Worm (Caenorhabditis elegans) whole organism, late embryonic: ENCODE data around the gene srj-15.
A peak's percentile ranks its signal among the peaks of the same experiment; 100 is the strongest.

Experiments used
- C38D4.7 ChIP-seq: fragments of 200-800 bp; sonication (Bioruptor generic); optimal IDR thresholded peaks from 2 replicates; lab custom pipeline; 2018; ENCODE audit warnings: mild to moderate bottlenecking, missing genetic modification characterization, moderate library complexity, missing compliant biosample characterization
- F13H6.1 ChIP-seq: sonication (generic microtip); optimal IDR thresholded peaks from 2 replicates; lab custom pipeline; 2016; ENCODE audit warnings: missing genetic modification characterization, missing compliant biosample characterization
- K02D7.2 ChIP-seq: sonication (generic microtip); optimal IDR thresholded peaks from 2 replicates; lab custom pipeline; 2017; ENCODE audit warnings: mild to moderate bottlenecking, missing genetic modification characterization, missing compliant biosample characterization
- K09A11.1 ChIP-seq: sonication (generic microtip); optimal IDR thresholded peaks from 2 replicates; lab custom pipeline; 2017; ENCODE audit warnings: antibody characterized with exemption, mild to moderate bottlenecking, missing genetic modification characterization, missing compliant biosample characterization; ENCODE audit not compliant: insufficient read depth
- Y22D7AL.16 ChIP-seq: sonication (generic microtip); optimal IDR thresholded peaks from 2 replicates; lab custom pipeline; 2016; ENCODE audit warnings: missing genetic modification characterization, missing compliant biosample characterization
- ahr-1 ChIP-seq: sonication (generic microtip); optimal IDR thresholded peaks from 2 replicates; lab custom pipeline; 2016; ENCODE audit warnings: missing genetic modification characterization, missing compliant biosample characterization
- ama-1 ChIP-seq: fragments of 150-350 bp; optimal IDR thresholded peaks from 2 replicates; lab custom pipeline; 2014
- ceh-14 ChIP-seq: sonication (generic microtip); optimal IDR thresholded peaks from 2 replicates; lab custom pipeline; 2016; ENCODE audit warnings: missing genotype, missing genetic modification characterization, missing compliant biosample characterization
- ceh-18 ChIP-seq: sonication (generic microtip); optimal IDR thresholded peaks from 2 replicates; lab custom pipeline; 2016; ENCODE audit warnings: missing genetic modification characterization, missing compliant biosample characterization
- ceh-30 ChIP-seq: fragments of 150-350 bp; optimal IDR thresholded peaks from 2 replicates; lab custom pipeline; 2014; ENCODE audit warnings: missing biosample characterization, missing genetic modification characterization
- ceh-31 ChIP-seq: sonication (generic microtip); optimal IDR thresholded peaks from 2 replicates; lab custom pipeline; 2016; ENCODE audit warnings: missing genetic modification characterization, missing compliant biosample characterization
- ceh-6 ChIP-seq: fragments of 200-800 bp; sonication (Bioruptor generic); optimal IDR thresholded peaks from 2 replicates; lab custom pipeline; 2018; ENCODE audit warnings: mild to moderate bottlenecking, missing genetic modification characterization, missing compliant biosample characterization
- ceh-9 ChIP-seq: sonication (generic microtip); optimal IDR thresholded peaks from 2 replicates; lab custom pipeline; 2016; ENCODE audit warnings: mild to moderate bottlenecking, missing genetic modification characterization, inconsistent platforms, missing compliant biosample characterization
- dmd-4 ChIP-seq: sonication (generic microtip); optimal IDR thresholded peaks from 2 replicates; lab custom pipeline; 2016; ENCODE audit warnings: borderline replicate concordance, missing genetic modification characterization, missing compliant biosample characterization
- dve-1 ChIP-seq: sonication (generic microtip); optimal IDR thresholded peaks from 2 replicates; lab custom pipeline; 2017; ENCODE audit warnings: antibody characterized with exemption, mild to moderate bottlenecking, missing genetic modification characterization, missing compliant biosample characterization
- elt-2 ChIP-seq: sonication (generic microtip); optimal IDR thresholded peaks from 2 replicates; lab custom pipeline; 2016; ENCODE audit warnings: missing genetic modification reagents, missing genetic modification characterization, missing compliant biosample characterization
- ets-4 ChIP-seq: sonication (generic microtip); optimal IDR thresholded peaks from 2 replicates; lab custom pipeline; 2016; ENCODE audit warnings: missing genetic modification characterization, missing compliant biosample characterization
- fax-1 ChIP-seq: sonication (generic microtip); optimal IDR thresholded peaks from 2 replicates; lab custom pipeline; 2016; ENCODE audit warnings: missing genotype, missing genetic modification characterization, missing compliant biosample characterization
- gmeb-2 ChIP-seq: sonication (generic microtip); optimal IDR thresholded peaks from 2 replicates; lab custom pipeline; 2016; ENCODE audit warnings: missing genetic modification characterization, inconsistent platforms, missing compliant biosample characterization
- hlh-15 ChIP-seq: sonication (generic microtip); optimal IDR thresholded peaks from 2 replicates; lab custom pipeline; 2016; ENCODE audit warnings: missing genetic modification characterization, missing compliant biosample characterization
- hlh-30 ChIP-seq: sonication (generic microtip); optimal IDR thresholded peaks from 2 replicates; lab custom pipeline; 2017; ENCODE audit warnings: antibody characterized with exemption, missing genetic modification characterization, missing compliant biosample characterization; ENCODE audit not compliant: insufficient read depth
- nfya-1 ChIP-seq: sonication (generic microtip); optimal IDR thresholded peaks from 2 replicates; lab custom pipeline; 2017; ENCODE audit warnings: missing genetic modification characterization, mild to moderate bottlenecking, missing compliant biosample characterization, antibody characterized with exemption, moderate library complexity
- nhr-11 ChIP-seq: fragments of 150-350 bp; optimal IDR thresholded peaks from 2 replicates; lab custom pipeline; 2014; ENCODE audit warnings: missing biosample characterization, missing genetic modification characterization
- nhr-232 ChIP-seq: sonication (generic microtip); optimal IDR thresholded peaks from 2 replicates; lab custom pipeline; 2016; ENCODE audit warnings: missing genetic modification characterization, missing compliant biosample characterization
- pqm-1 ChIP-seq: sonication (generic microtip); optimal IDR thresholded peaks from 2 replicates; lab custom pipeline; 2016; ENCODE audit warnings: missing genetic modification characterization, missing compliant biosample characterization
- ref-2 ChIP-seq: sonication (generic microtip); optimal IDR thresholded peaks from 2 replicates; lab custom pipeline; 2016; ENCODE audit warnings: missing genetic modification characterization, missing compliant biosample characterization
- sdc-2 ChIP-seq: sonication (generic microtip); optimal IDR thresholded peaks from 2 replicates; lab custom pipeline; 2016; ENCODE audit warnings: missing genotype, missing genetic modification characterization, missing compliant biosample characterization
- sox-2 ChIP-seq: fragments of 200-800 bp; sonication (Bioruptor generic); IDR thresholded peaks from 2 replicates; pipeline ENCODE4 v1.3.6; 2022; ENCODE audit warnings: missing genetic modification reagents, missing genetic modification characterization, missing compliant biosample characterization
- syd-9 ChIP-seq: sonication (generic microtip); optimal IDR thresholded peaks from 2 replicates; lab custom pipeline; 2016; ENCODE audit warnings: mild to moderate bottlenecking, missing genetic modification characterization, moderate library complexity, missing compliant biosample characterization
- tbx-2 ChIP-seq: sonication (generic microtip); optimal IDR thresholded peaks from 2 replicates; lab custom pipeline; 2016; ENCODE audit warnings: missing genetic modification characterization, missing compliant biosample characterization
- ttx-3 ChIP-seq: sonication (generic microtip); optimal IDR thresholded peaks from 2 replicates; lab custom pipeline; 2016; ENCODE audit warnings: missing genetic modification reagents, missing genetic modification characterization, missing compliant biosample characterization
- unc-3 ChIP-seq, 2 experiments: fragments of 200-800 bp in 1 of 2; sonication (Bioruptor generic) in 1 of 2; sonication (generic microtip) in 1 of 2; conservative IDR thresholded peaks in 1 of 2; optimal IDR thresholded peaks in 1 of 2; 2 replicates each; pipeline versions ENCODE4 v1.3.6 to Lab custom; 2016 to 2022; ENCODE audit warnings: missing compliant biosample characterization in 2 of 2, missing genetic modification characterization in 2 of 2, missing genetic modification reagents in 1 of 2
- unc-42 ChIP-seq: sonication (generic microtip); optimal IDR thresholded peaks from 2 replicates; lab custom pipeline; 2016; ENCODE audit warnings: missing genotype, missing genetic modification characterization, missing compliant biosample characterization
- unc-55 ChIP-seq: sonication (generic microtip); optimal IDR thresholded peaks from 2 replicates; lab custom pipeline; 2017; ENCODE audit warnings: missing biosample characterization, missing genetic modification reagents, missing genetic modification characterization
- zip-5 ChIP-seq: sonication (generic microtip); optimal IDR thresholded peaks from 2 replicates; lab custom pipeline; 2016; ENCODE audit warnings: missing genetic modification characterization, missing compliant biosample characterization

Gene srj-15

DNA sequence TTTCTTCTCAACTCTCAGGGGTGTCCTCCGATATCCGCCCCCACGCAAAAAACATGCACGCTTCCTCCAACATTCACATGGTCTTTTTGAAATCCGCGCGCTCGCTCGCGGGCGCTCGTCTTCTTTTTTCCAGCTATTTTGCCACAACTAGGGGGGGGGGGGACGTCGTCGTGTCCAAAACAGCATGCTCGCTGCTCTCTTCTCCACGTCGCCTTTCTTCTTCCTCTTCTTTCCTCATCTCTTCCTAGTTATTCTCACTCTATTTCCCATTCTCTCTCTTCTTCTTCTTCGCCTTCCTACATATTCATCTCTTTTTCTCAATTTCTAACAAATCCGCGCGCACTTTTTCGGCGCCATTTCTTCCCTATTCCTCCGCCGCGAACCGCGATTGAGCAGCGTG, 21.2 kb downstream of the srj-15 start:
- peak; percentile 23 for TF ChIP-seq tbx-2 (tag; lab: Kevin White, UChicago)
- TF ChIP-seq unc-55 (GFP tag; lab: Kevin White, UChicago): no peak
- peak; percentile 26 for TF ChIP-seq ceh-18
- TF ChIP-seq ceh-14 (tag; lab: Kevin White, UChicago): peak; percentile 32
- peak; percentile 3 for TF ChIP-seq dmd-4 (tag; lab: Kevin White, UChicago)
- TF ChIP-seq ceh-31 (tag; lab: Kevin White, UChicago): peak; percentile 56
- TF ChIP-seq gmeb-2 (tag; lab: Kevin White, UChicago): no peak
- TF ChIP-seq unc-42 (tag; lab: Kevin White, UChicago): peak; percentile 68

DNA sequence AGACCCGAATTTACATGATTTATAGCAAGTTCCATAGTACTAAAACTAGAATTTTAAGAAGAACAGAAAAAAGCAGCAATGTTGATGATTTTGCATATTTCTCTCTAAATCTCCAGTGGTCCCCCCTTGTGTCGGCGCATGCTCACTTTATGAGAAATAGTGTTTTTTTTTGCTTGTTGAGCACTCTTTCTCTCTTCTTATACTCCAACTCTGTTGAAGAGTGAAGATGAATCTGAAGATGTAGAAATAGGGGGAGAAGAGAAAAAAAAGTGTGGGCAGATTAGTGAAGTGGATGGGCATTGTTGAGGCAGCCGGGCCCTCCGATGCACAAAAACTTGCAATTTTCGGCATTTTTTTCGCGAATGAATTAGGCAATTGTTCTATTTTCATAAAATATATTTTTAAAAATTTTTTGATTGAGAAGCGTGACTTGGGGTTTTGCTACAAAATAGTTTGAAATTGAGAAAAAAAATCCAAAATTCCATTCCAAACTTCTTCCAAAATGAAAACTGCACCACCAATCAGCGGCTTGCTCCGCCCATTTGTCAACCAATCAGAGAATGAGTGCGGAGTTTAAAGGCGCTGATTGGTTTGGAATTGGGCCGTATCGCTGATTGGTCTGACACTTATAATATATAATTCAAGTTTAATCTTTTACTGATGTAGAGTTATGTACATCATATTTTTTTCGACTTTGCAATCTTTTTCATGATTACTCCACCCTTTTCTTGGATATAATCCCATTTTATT, 24.1 kb downstream of the srj-15 start:
- TF ChIP-seq nfya-1 (peak; percentile 89), K09A11.1 (tag; lab: Kevin White, UChicago) (no peak)
- TF ChIP-seq, all 69 proteins: peak for 1

DNA sequence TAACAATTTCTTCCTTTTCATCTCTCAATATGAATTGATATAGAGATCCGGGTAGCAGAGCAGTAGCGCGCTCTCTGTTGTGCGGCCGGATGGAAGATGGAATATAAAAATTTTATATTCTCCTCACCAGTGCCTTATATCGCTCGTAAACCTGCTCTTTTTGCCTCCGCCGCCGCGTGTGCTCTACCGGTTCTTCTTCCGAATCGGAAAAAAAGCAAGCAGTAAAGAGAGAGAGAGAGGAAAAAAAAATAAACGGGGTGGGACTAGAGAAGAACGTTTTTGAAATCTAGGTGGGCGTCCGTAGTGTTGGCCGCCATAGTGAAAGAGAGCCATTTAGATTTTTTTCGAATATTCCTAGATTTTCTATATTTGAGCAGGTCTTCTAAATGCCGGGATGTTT, 26.7 kb downstream of the srj-15 start, which contains the start of gene glb-25:
Gene glb-25 (plus strand): TSS at position 301 of the 400 bp plus-strand sequence.
- TF ChIP-seq ahr-1 (tag; lab: Kevin White, UChicago) (no peak), ceh-6 (GFP tag; lab: Kevin White, UChicago) (no peak)
- TF ChIP-seq, all 69 proteins: peak for 0

DNA sequence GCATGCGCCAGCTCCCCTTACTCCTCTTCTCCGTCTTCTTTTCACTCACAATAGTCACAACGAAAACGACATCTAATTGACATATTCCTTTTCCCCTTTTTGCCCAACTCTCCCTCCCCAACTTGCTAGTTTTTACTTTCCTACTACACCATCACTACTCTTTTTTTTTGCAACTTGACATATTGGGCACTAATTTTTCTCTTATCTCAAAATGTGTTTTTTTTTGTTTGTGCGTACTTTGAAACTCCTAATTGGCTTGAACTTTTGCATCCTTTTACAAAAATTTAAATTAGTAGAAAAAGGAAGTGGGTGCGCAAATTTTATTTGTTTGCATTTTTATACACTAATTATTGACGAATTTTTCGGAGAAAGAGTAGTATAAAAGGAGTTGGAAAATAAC, 29.2 kb downstream of the srj-15 start:
- TF ChIP-seq dve-1: no peak
- peak; percentile 16 for TF ChIP-seq unc-42 (tag; lab: Kevin White, UChicago)

DNA sequence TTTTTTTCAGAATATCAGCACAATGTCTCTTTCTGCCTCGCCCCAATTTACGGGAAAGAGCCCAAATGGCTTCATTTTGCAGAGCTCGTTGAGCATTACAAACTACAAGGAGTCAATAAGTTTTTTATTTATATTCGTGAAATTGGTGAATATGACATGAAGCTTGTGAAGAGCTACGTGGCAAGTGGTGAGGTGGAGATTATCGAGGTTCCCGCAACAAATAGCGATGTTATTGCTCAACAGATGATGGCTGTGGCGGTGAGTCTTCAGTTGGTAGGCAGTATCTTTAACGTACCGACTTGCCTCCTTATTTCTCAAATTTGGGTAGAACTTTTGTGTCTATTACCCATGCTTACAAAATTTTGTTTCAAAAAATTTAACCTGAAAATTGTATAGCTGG, 36.2 kb downstream of the srj-15 start:
- TF ChIP-seq sox-2 (no peak), K02D7.2 (tag; lab: Kevin White, UChicago) (no peak)

DNA sequence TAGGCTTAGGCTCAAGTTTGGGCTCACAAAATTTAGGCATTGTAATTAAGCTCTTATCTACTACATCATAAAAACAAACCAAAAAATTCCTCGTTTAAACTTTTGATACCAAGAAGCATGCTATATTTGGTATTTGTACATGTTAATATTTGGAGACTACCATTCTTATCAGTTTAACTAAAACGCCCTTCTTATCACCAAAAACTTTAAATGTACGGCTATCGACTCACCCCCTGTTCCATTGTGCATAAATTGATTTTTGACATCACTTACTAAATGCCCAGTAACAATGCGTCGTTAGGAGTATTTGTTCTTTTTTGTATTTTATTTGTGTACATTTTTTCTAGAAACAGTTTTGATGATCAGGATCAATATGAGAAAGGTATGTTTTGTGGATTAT, 37.7 kb downstream of the srj-15 start, which contains the start of gene T06A1.5:
Gene T06A1.5 (plus strand): TSS at position 209 of the 400 bp plus-strand sequence.
- TF ChIP-seq elt-2 (peak; percentile 70), syd-9 (tag; lab: Kevin White, UChicago) (no peak)
- TF ChIP-seq, all 69 proteins: peak for 1

DNA sequence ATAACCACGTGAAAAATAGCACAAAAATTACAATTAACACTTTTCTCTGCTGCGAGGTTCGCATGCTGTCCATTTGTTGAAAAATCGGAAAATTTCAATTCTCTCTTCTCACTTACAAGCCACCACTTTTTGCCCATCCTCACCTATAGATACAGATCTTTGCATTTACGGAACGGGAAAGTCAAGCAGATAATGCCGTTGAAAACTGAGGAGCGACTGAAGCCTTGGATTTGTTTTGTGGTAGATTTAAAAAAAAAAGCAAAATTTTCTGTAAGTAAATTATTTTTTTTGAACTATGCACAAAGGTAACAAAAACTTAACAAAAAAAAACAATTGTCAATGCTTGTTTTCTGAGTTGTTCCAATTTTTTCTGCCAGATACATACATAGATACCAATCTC, 39.2 kb downstream of the srj-15 start, which contains the start of gene T06A1.1:
Gene T06A1.1 (minus strand): TSS at position 101 of the 400 bp plus-strand sequence.
- no peak for TF ChIP-seq sdc-2 (tag; lab: Kevin White, UChicago)
- no peak for TF ChIP-seq nhr-11 (tag; lab: Kevin White, UChicago)
- TF ChIP-seq syd-9 (tag; lab: Kevin White, UChicago): no peak
- no peak for TF ChIP-seq ceh-30 (tag; lab: Kevin White, UChicago)
- TF ChIP-seq hlh-15 (tag; lab: Kevin White, UChicago): no peak
- no peak for TF ChIP-seq ceh-9 (tag; lab: Kevin White, UChicago)
- TF ChIP-seq zip-5 (tag; lab: Kevin White, UChicago): no peak
- TF ChIP-seq unc-55 (GFP tag; lab: Kevin White, UChicago): no peak

DNA sequence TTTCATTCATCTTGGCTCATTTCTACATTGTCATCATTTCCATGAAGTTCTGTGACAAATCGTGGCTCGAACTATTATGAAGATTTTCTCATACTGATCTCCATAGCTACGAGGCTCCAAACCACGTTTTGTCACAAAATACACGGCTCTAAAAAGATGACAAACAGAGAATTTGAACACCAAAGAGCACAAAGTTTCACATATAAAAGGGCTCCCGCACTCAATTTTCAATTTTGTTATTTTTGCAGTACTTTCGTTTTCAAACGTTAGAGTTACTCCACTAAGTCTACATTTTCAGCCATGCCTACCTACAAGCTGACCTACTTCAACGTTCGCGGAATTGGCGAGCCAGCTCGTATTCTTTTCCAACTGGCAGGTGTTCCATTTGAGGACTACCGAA, 43.4 kb downstream of the srj-15 start, which contains the start of gene gst-37:
Gene gst-37 (plus strand): TSS at position 301 of the 400 bp plus-strand sequence.
- TF ChIP-seq ahr-1 (tag; lab: Kevin White, UChicago): no peak
- TF ChIP-seq unc-3 (GFP tag; conservative IDR thresholded peaks at IDR 0.05; lab: Robert Waterston, UW): no peak
- TF ChIP-seq unc-3 (tag; optimal IDR thresholded peaks at IDR 0.05; lab: Kevin White, UChicago): no peak
- TF ChIP-seq nhr-232 (tag; lab: Kevin White, UChicago): no peak
- TF ChIP-seq dmd-4 (tag; lab: Kevin White, UChicago): no peak
- TF ChIP-seq ama-1 (lab: Kevin White, UChicago): no peak
- no peak for TF ChIP-seq ttx-3 (tag; lab: Kevin White, UChicago)
- no peak for TF ChIP-seq C38D4.7 (GFP tag; lab: Kevin White, UChicago)
- no peak for TF ChIP-seq gmeb-2 (tag; lab: Kevin White, UChicago)
- TF ChIP-seq hlh-30 (tag; lab: Kevin White, UChicago): no peak
- TF ChIP-seq hlh-15 (tag; lab: Kevin White, UChicago): no peak
- no peak for TF ChIP-seq pqm-1
- no peak for TF ChIP-seq ets-4 (tag; lab: Kevin White, UChicago)
- no peak for TF ChIP-seq fax-1 (tag; lab: Kevin White, UChicago)
- no peak for TF ChIP-seq F13H6.1 (tag; lab: Kevin White, UChicago)
- TF ChIP-seq K09A11.1 (tag; lab: Kevin White, UChicago): no peak
- TF ChIP-seq elt-2: no peak
- no peak for TF ChIP-seq ref-2
- TF ChIP-seq ceh-30 (tag; lab: Kevin White, UChicago): no peak
- TF ChIP-seq Y22D7AL.16 (tag; lab: Kevin White, UChicago): no peak
